Fruit fly (Drosophila melanogaster) whole organism, prepupa: ENCODE data around the gene dan.

Source experiments
- CG10669 ChIP-seq: fragments of 200-800 bp; sonication (Bioruptor generic); optimal IDR thresholded peaks from 3 replicates; lab custom pipeline; 2018; ENCODE audit warnings: missing biosample characterization, mild to moderate bottlenecking, missing genetic modification characterization, moderate library complexity
- CG11902 ChIP-seq: fragments of 200-800 bp; sonication (Bioruptor generic); optimal IDR thresholded peaks from 3 replicates; lab custom pipeline; 2016; ENCODE audit warnings: missing biosample characterization, missing genetic modification characterization
- CG15336 ChIP-seq: fragments of 200-800 bp; sonication (Bioruptor generic); IDR thresholded peaks from 2 replicates; pipeline ENCODE4 v1.3.6; 2022; ENCODE audit warnings: missing biosample characterization, missing genetic modification characterization
- CG1621 ChIP-seq: fragments of 200-800 bp; sonication (Bioruptor generic); optimal IDR thresholded peaks from 3 replicates; lab custom pipeline; 2018; ENCODE audit warnings: missing biosample characterization, mild to moderate bottlenecking, missing genetic modification characterization
- CG16779 ChIP-seq: fragments of 200-800 bp; sonication (Bioruptor generic); optimal IDR thresholded peaks from 3 replicates; lab custom pipeline; 2017; ENCODE audit warnings: missing biosample characterization, mild to moderate bottlenecking, missing genetic modification characterization
- CG3032 ChIP-seq: fragments of 200-800 bp; optimal IDR thresholded peaks from 2 replicates; lab custom pipeline; 2019; ENCODE audit warnings: missing biosample characterization, mild to moderate bottlenecking, missing genetic modification characterization, moderate library complexity
- CG32006 ChIP-seq: fragments of 200-800 bp; sonication (Bioruptor generic); optimal IDR thresholded peaks from 3 replicates; lab custom pipeline; 2017; ENCODE audit warnings: missing biosample characterization, mild to moderate bottlenecking, missing genetic modification characterization
- CG34406 ChIP-seq: fragments of 200-800 bp; sonication (Bioruptor generic); optimal IDR thresholded peaks from 3 replicates; lab custom pipeline; 2016; ENCODE audit warnings: missing biosample characterization, missing genetic modification characterization
- CG3919 ChIP-seq: fragments of 200-800 bp; sonication (Bioruptor generic); optimal IDR thresholded peaks from 3 replicates; lab custom pipeline; 2016; ENCODE audit warnings: missing biosample characterization, missing genetic modification characterization
- CG4318 ChIP-seq: fragments of 200-800 bp; sonication (Bioruptor generic); optimal IDR thresholded peaks from 3 replicates; lab custom pipeline; 2017; ENCODE audit warnings: missing biosample characterization, mild to moderate bottlenecking, missing genetic modification characterization
- CG6792 ChIP-seq: fragments of 200-800 bp; sonication (Bioruptor generic); optimal IDR thresholded peaks from 3 replicates; lab custom pipeline; 2016; ENCODE audit warnings: missing biosample characterization, missing genetic modification characterization
- CG6808 ChIP-seq: fragments of 200-800 bp; sonication (Bioruptor generic); optimal IDR thresholded peaks from 3 replicates; lab custom pipeline; 2017; ENCODE audit warnings: missing biosample characterization, missing genetic modification characterization, mild to moderate bottlenecking, moderate library complexity, missing genetic modification reagents
- CG7368 ChIP-seq: fragments of 200-800 bp; sonication (Bioruptor generic); optimal IDR thresholded peaks from 3 replicates; lab custom pipeline; 2016; ENCODE audit warnings: missing biosample characterization, missing genetic modification characterization
- CG8119 ChIP-seq: fragments of 200-800 bp; sonication (Bioruptor generic); IDR thresholded peaks from 3 replicates; pipeline ENCODE4 v1.3.6; 2022; ENCODE audit warnings: missing biosample characterization, missing genetic modification characterization
- Eip75B ChIP-seq: fragments of 200-800 bp; sonication (Bioruptor generic); optimal IDR thresholded peaks from 3 replicates; lab custom pipeline; 2016; ENCODE audit warnings: missing biosample characterization, missing genetic modification characterization
- Eip78C ChIP-seq: fragments of 200-800 bp; sonication (Bioruptor generic); peaks from one replicate; lab custom pipeline; 2016; ENCODE audit warnings: missing biosample characterization, missing genetic modification characterization
- Ets96B ChIP-seq: fragments of 200-800 bp; optimal IDR thresholded peaks from 2 replicates; lab custom pipeline; 2019; ENCODE audit warnings: missing biosample characterization, mild to moderate bottlenecking, missing genetic modification characterization, moderate library complexity
- Hr38 ChIP-seq: sonication (Bioruptor generic); optimal IDR thresholded peaks from 2 replicates; lab custom pipeline; 2016; ENCODE audit warnings: missing biosample characterization, missing genetic modification characterization
- OdsH ChIP-seq: fragments of 200-800 bp; sonication (Bioruptor generic); optimal IDR thresholded peaks from 3 replicates; lab custom pipeline; 2016; ENCODE audit warnings: missing biosample characterization, missing genetic modification characterization
- Smox ChIP-seq: fragments of 200-800 bp; sonication (Bioruptor generic); optimal IDR thresholded peaks from 3 replicates; lab custom pipeline; 2016; ENCODE audit warnings: missing biosample characterization, missing genetic modification characterization
- Sox102F ChIP-seq: fragments of 200-800 bp; sonication (Bioruptor generic); optimal IDR thresholded peaks from 2 replicates; lab custom pipeline; 2016; ENCODE audit warnings: missing biosample characterization, mild to moderate bottlenecking, missing genetic modification characterization
- acj6 ChIP-seq: fragments of 200-800 bp; sonication (Bioruptor generic); optimal IDR thresholded peaks from 3 replicates; lab custom pipeline; 2016; ENCODE audit warnings: missing biosample characterization, missing genetic modification characterization
- dsx ChIP-seq: fragments of 200-800 bp; optimal IDR thresholded peaks from 3 replicates; lab custom pipeline; 2019; ENCODE audit warnings: missing biosample characterization, mild to moderate bottlenecking, missing genetic modification characterization, moderate library complexity; ENCODE audit not compliant: poor library complexity, severe bottlenecking
- fd59A ChIP-seq: fragments of 200-800 bp; sonication (Bioruptor generic); optimal IDR thresholded peaks from 2 replicates; lab custom pipeline; 2017; ENCODE audit warnings: missing biosample characterization, mild to moderate bottlenecking, missing genetic modification characterization, missing genetic modification reagents
- fkh ChIP-seq: fragments of 200-800 bp; sonication (Bioruptor generic); optimal IDR thresholded peaks from 3 replicates; lab custom pipeline; 2017; ENCODE audit warnings: missing biosample characterization, mild to moderate bottlenecking, missing genetic modification characterization, moderate library complexity
- salr ChIP-seq, 2 experiments: fragments of 200-800 bp; sonication (Bioruptor generic); optimal IDR thresholded peaks; 3 replicates each; lab custom pipeline; 2016 to 2018; ENCODE audit warnings: missing biosample characterization in 2 of 2, missing genetic modification characterization in 2 of 2, mild to moderate bottlenecking in 1 of 2
- spab ChIP-seq: fragments of 200-800 bp; sonication (Bioruptor generic); optimal IDR thresholded peaks from 2 replicates; lab custom pipeline; 2017; ENCODE audit warnings: missing biosample characterization, mild to moderate bottlenecking, missing genetic modification characterization, missing genetic modification reagents
- ss ChIP-seq, 2 experiments: fragments of 200-800 bp; sonication (Bioruptor generic); optimal IDR thresholded peaks; 2 replicates in 1 of 2; 3 replicates in 1 of 2; lab custom pipeline; 2017 to 2018; ENCODE audit warnings: mild to moderate bottlenecking in 2 of 2, missing biosample characterization in 2 of 2, missing genetic modification characterization in 2 of 2, moderate library complexity in 1 of 2

dan gene

dm6 chr3R:25232271-25232989, 48.2 kb downstream of the dan start, which contains the start of gene Cad96Cb (continued):
- TF ChIP-seq Sox102F (GFP tag; lab: Kevin White, UChicago): peak; percentile 92
- peak; percentile 90 for TF ChIP-seq CG6792 (GFP tag; lab: Kevin White, UChicago)
- TF ChIP-seq Hr38 (GFP tag; lab: Kevin White, UChicago): peak; percentile 12
- peak; percentile 91 for TF ChIP-seq Smox (GFP tag; lab: Kevin White, UChicago)
- peak; percentile 85 for TF ChIP-seq CG11902 (GFP tag; lab: Kevin White, UChicago)
- TF ChIP-seq CG32006 (GFP tag; lab: Kevin White, UChicago): peak; percentile 98
- TF ChIP-seq Ets96B (tag; lab: Kevin White, UChicago): peak; percentile 83
- TF ChIP-seq CG16779 (tag; lab: Kevin White, UChicago): peak; percentile 92
- peak; percentile 57 to 98 for TF ChIP-seq salr (GFP tag; optimal IDR thresholded peaks at IDR 0.05; lab: Kevin White, UChicago)

dm6 chr3R:25235362-25235761, 51.2 kb downstream of the dan start, which contains the start of gene Sil1:
Gene Sil1 (minus strand): TSS chr3R:25235529.
- peak; percentile 45 for TF ChIP-seq CG1621
- TF ChIP-seq CG15336: no peak
- TF ChIP-seq, all 60 proteins: peak for 1

DNA sequence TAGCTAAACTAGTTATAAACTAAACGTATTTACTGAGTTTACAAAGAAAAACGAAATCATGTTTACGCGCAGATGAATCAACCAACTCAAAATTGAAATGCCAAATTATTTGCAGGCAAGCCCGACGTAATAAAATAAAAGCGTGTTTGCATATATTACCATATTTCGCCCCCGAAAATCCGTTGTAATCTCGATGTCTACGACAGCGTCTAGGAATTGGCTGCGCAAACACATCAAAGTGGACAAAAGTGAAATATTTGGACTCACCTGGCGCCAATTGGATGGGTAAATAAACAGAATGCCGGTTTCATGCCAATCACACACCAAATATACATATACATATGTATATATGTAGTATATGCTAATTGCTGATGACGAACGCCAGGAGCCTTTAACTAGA, 51.9 kb downstream of the dan start:
- TF ChIP-seq fkh (GFP tag; lab: Kevin White, UChicago): peak; percentile 56
- no peak for TF ChIP-seq CG7368
- TF ChIP-seq Eip78C (GFP tag; lab: Kevin White, UChicago): peak; percentile 16

- TF ChIP-seq acj6 (GFP tag; lab: Kevin White, UChicago): no peak
- TF ChIP-seq CG16779 (tag; lab: Kevin White, UChicago): no peak
- TF ChIP-seq CG4318: no peak
- TF ChIP-seq dsx: peak; percentile 8
- TF ChIP-seq CG8119 (GFP tag; lab: Robert Waterston, UW): no peak
- TF ChIP-seq ss (GFP tag; optimal IDR thresholded peaks at IDR 0.05; lab: Kevin White, UChicago): peak in 1 of 2 experiments; percentile 0
- no peak for TF ChIP-seq OdsH (GFP tag; lab: Kevin White, UChicago)
Observed at dm6 chr3R:25237314-25237713, 53.1 kb downstream of the dan start, which contains the start of gene Jhbp7. Gene Jhbp7 (plus strand): TSS chr3R:25237614.

dm6 chr3R:25238771-25239700, 54.9 kb downstream of the dan start:
- TF ChIP-seq ss (GFP tag; optimal IDR thresholded peaks at IDR 0.05; lab: Kevin White, UChicago) (peak; percentile 28 to 32), CG6808 (GFP tag; lab: Kevin White, UChicago) (peak; percentile 47), Sox102F (GFP tag; lab: Kevin White, UChicago) (no peak), CG1621 (peak; percentile 45), CG3032 (peak; percentile 42), Ets96B (tag; lab: Kevin White, UChicago) (peak; percentile 39), CG3919 (GFP tag; lab: Kevin White, UChicago) (peak; percentile 6), CG10669 (GFP tag; lab: Kevin White, UChicago) (peak; percentile 31), Eip78C (GFP tag; lab: Kevin White, UChicago) (peak; percentile 78), spab (GFP tag; lab: Kevin White, UChicago) (peak; percentile 22), dsx (peak; percentile 56), CG34406 (GFP tag; lab: Kevin White, UChicago) (no peak), Eip75B (peak; percentile 31), fd59A (no peak)
